Worm (Caenorhabditis elegans): ENCODE results near the gene Y57G11C.1130.

DNA sequence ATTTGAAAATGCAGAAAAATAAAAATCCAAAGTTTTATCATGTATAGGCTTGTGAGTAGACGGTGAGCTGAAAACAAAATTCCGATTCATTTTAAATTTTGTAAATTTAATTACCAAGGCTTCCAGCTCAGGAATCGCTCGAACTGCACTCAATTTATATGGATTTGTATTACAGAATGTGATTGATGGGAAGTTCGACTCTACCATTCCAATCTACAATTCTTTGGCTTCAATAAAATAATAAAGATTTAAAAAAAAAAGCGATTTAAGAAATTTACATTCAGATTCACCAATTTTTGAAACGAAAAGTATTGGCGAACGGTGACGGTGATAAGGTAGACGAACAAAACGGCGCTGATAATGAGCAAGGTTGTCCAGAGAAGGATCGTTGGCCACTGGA, 11.6 kb upstream of the Y57G11C.1130 start:
- no peak for TF ChIP-seq aly-2 (tag; optimal IDR thresholded peaks at IDR 0.05)
- no peak for TF ChIP-seq unc-62 (GFP tag; optimal IDR thresholded peaks at IDR 0.05)
- no peak for TF ChIP-seq rnt-1 (tag; optimal IDR thresholded peaks at IDR 0.05)
- no peak for TF ChIP-seq lsy-2 (tag; optimal IDR thresholded peaks at IDR 0.05)
- no peak for TF ChIP-seq nhr-90 (tag; optimal IDR thresholded peaks at IDR 0.05; ENCODE audit: poor library complexity)
- TF ChIP-seq mdl-1 (tag; optimal IDR thresholded peaks at IDR 0.05) = no peak
- TF ChIP-seq nhr-77 (tag; optimal IDR thresholded peaks at IDR 0.05) = no peak
